Fruit fly (Drosophila melanogaster): ENCODE results near the gene CG4452.

DNA sequence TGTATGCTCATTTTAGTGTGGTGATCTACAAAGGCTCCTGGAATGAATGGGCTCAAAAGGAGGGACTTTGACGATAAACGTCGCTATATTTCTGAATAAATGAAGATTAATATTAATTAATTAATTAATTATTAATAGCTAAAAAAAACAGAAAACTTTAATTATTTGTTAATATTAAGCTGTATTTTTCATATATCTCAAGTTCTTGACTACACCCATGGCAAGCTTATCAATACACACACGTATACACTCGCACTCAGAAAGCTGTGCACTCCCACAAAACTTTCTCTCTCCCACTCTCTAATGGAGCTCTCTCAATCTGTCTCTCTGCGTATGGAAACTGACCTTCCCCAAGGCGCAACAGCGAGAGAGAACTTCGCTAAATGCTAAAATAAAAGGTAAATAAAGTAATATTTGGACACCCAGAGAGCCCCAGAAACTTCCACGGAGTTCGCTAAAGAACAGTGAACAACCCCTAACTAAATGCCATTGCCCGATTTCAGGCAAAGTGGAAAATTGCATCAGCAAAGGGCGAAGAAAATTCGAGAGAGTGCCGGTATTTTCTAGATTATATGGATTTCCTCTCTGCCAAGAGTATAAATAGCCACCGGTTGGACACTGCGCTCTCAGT lies 6.3 kb downstream of the CG4452 start:
- no peak for TF ChIP-seq insv (optimal IDR thresholded peaks at IDR 0.05)
- TF ChIP-seq Myc (optimal IDR thresholded peaks at IDR 0.05), result no peak
- no peak for TF ChIP-seq psq (optimal IDR thresholded peaks at IDR 0.05)

Data from Kc167 (cell line).